Fruit fly (Drosophila melanogaster): Measurements from ENCODE around the gene CG17362.

- TF ChIP-seq pan (optimal IDR thresholded peaks at IDR 0.05) (no peak), CG8478 (optimal IDR thresholded peaks at IDR 0.05) (no peak)
These were observed 4.9 kb downstream of the CG17362 start for dm6 chr3L:13991314-13991713.

Measured in whole organism.